Fruit fly (Drosophila melanogaster) whole organism, embryonic: ENCODE data around the gene mRpL39.

Source experiments
- Atf-2 ChIP-seq: fragments of 200-800 bp; sonication (Bioruptor generic); optimal IDR thresholded peaks from 2 replicates; lab custom pipeline; 2016; ENCODE audit warnings: missing biosample characterization, missing genetic modification characterization
- CG11085 ChIP-seq: fragments of 200-800 bp; sonication (Bioruptor generic); IDR thresholded peaks from 2 replicates; pipeline ENCODE4 v1.3.6; 2022; ENCODE audit warnings: missing biosample characterization, missing genetic modification characterization
- CG12155 ChIP-seq: fragments of 200-800 bp; sonication (Bioruptor generic); optimal IDR thresholded peaks from 3 replicates; lab custom pipeline; 2016; ENCODE audit warnings: missing biosample characterization, missing genetic modification characterization
- CG14050 ChIP-seq: fragments of 200-800 bp; sonication (Bioruptor generic); IDR thresholded peaks from 3 replicates; pipeline ENCODE4 v1.3.6; 2022; ENCODE audit warnings: missing biosample characterization, missing genetic modification characterization
- CG14965 ChIP-seq: fragments of 200-800 bp; sonication (Bioruptor generic); optimal IDR thresholded peaks from 2 replicates; lab custom pipeline; 2016; ENCODE audit warnings: missing biosample characterization, missing genetic modification characterization, borderline replicate concordance
- CG1529 ChIP-seq: fragments of 200-800 bp; sonication (Bioruptor generic); optimal IDR thresholded peaks from 3 replicates; lab custom pipeline; 2018; ENCODE audit warnings: missing biosample characterization, missing genetic modification characterization
- CG1602 ChIP-seq: fragments of 200-800 bp; sonication (Bioruptor generic); optimal IDR thresholded peaks from 3 replicates; lab custom pipeline; 2016; ENCODE audit warnings: missing biosample characterization, missing genetic modification characterization
- CG17186 ChIP-seq: fragments of 200-800 bp; sonication (Bioruptor generic); optimal IDR thresholded peaks from 3 replicates; lab custom pipeline; 2017; ENCODE audit warnings: missing biosample characterization, missing genetic modification reagents, missing genetic modification characterization
- CG2129 ChIP-seq: fragments of 200-800 bp; sonication (Bioruptor generic); IDR thresholded peaks from 2 replicates; pipeline ENCODE4 v1.3.6; 2022; ENCODE audit warnings: missing biosample characterization, missing genetic modification characterization; ENCODE audit not compliant: partially characterized antibody
- CG30403 ChIP-seq: fragments of 200-800 bp; sonication (Bioruptor generic); optimal IDR thresholded peaks from 3 replicates; lab custom pipeline; 2016; ENCODE audit warnings: missing biosample characterization, missing genetic modification characterization
- CG31224 ChIP-seq: fragments of 200-800 bp; sonication (Bioruptor generic); IDR thresholded peaks from 2 replicates; pipeline ENCODE4 v1.3.6; 2022; ENCODE audit warnings: missing biosample characterization, missing genetic modification characterization
- CG31441 ChIP-seq: fragments of 200-800 bp; sonication (Bioruptor generic); IDR thresholded peaks from 2 replicates; pipeline ENCODE4 v1.3.6; 2022; ENCODE audit warnings: missing biosample characterization, missing genetic modification characterization
- CG34224 ChIP-seq: fragments of 200-800 bp; sonication (Bioruptor generic); IDR thresholded peaks from 3 replicates; pipeline ENCODE4 v1.3.6; 2022; ENCODE audit warnings: missing biosample characterization, missing genetic modification characterization; ENCODE audit not compliant: partially characterized antibody
- CG34376 ChIP-seq: fragments of 200-800 bp; sonication (Bioruptor generic); optimal IDR thresholded peaks from 2 replicates; lab custom pipeline; 2018; ENCODE audit warnings: missing biosample characterization, mild to moderate bottlenecking, missing genetic modification characterization
- CG4707 ChIP-seq: fragments of 200-800 bp; sonication (Bioruptor generic); optimal IDR thresholded peaks from 2 replicates; lab custom pipeline; 2018; ENCODE audit warnings: missing biosample characterization, mild to moderate bottlenecking, missing genetic modification characterization, moderate library complexity
- CG6272 ChIP-seq: fragments of 200-800 bp; sonication (Bioruptor generic); IDR thresholded peaks from 2 replicates; pipeline ENCODE4 v1.3.6; 2022; ENCODE audit warnings: missing biosample characterization, missing genetic modification characterization
- CG6813 ChIP-seq: fragments of 200-800 bp; sonication (Bioruptor generic); optimal IDR thresholded peaks from 2 replicates; lab custom pipeline; 2017; ENCODE audit warnings: missing biosample characterization, missing genetic modification characterization, mild to moderate bottlenecking, moderate library complexity, missing genetic modification reagents
- CG7839 ChIP-seq: fragments of 200-800 bp; sonication (Bioruptor generic); optimal IDR thresholded peaks from 3 replicates; lab custom pipeline; 2018; ENCODE audit warnings: missing biosample characterization, mild to moderate bottlenecking, missing genetic modification characterization, moderate library complexity
- CG8944 ChIP-seq: fragments of 200-800 bp; sonication (Bioruptor generic); optimal IDR thresholded peaks from 3 replicates; lab custom pipeline; 2016; ENCODE audit warnings: missing biosample characterization, missing genetic modification characterization
- D ChIP-seq, 2 experiments: fragments of 200-800 bp in 1 of 2; fragments of >200 bp in 1 of 2; sonication (Bioruptor generic) in 1 of 2; optimal IDR thresholded peaks; 2 replicates in 1 of 2; 3 replicates in 1 of 2; lab custom pipeline; 2017; ENCODE audit warnings: mild to moderate bottlenecking in 1 of 2, missing biosample characterization in 1 of 2, missing genetic modification characterization in 1 of 2, missing genetic modification reagents in 1 of 2
- Dip3 ChIP-seq: fragments of 200-800 bp; sonication (Bioruptor generic); optimal IDR thresholded peaks from 3 replicates; lab custom pipeline; 2016; ENCODE audit warnings: missing biosample characterization, missing genetic modification characterization
- Fer1 ChIP-seq: fragments of 200-800 bp; sonication (Bioruptor generic); optimal IDR thresholded peaks from 2 replicates; lab custom pipeline; 2017; ENCODE audit warnings: missing biosample characterization, mild to moderate bottlenecking, missing genetic modification characterization
- Gsc ChIP-seq: fragments of 200-800 bp; sonication (Bioruptor generic); IDR thresholded peaks from 2 replicates; pipeline ENCODE4 v1.3.6; 2022; ENCODE audit warnings: missing biosample characterization, missing genetic modification characterization
- HmgZ ChIP-seq: fragments of 200-800 bp; sonication (Bioruptor generic); optimal IDR thresholded peaks from 2 replicates; lab custom pipeline; 2018; ENCODE audit warnings: missing biosample characterization, mild to moderate bottlenecking, missing genetic modification characterization
- Hr51 ChIP-seq, 2 experiments: fragments of 200-800 bp; sonication (Bioruptor generic); optimal IDR thresholded peaks; 2 replicates in 1 of 2; 3 replicates in 1 of 2; lab custom pipeline; 2016 to 2018; ENCODE audit warnings: missing biosample characterization in 2 of 2, missing genetic modification characterization in 2 of 2, mild to moderate bottlenecking in 1 of 2, moderate library complexity in 1 of 2
- Meics ChIP-seq: fragments of 200-800 bp; sonication (Bioruptor generic); optimal IDR thresholded peaks from 2 replicates; lab custom pipeline; 2017; ENCODE audit warnings: missing biosample characterization, mild to moderate bottlenecking, missing genetic modification characterization
- Myb ChIP-seq: fragments of 200-800 bp; sonication (Bioruptor generic); optimal IDR thresholded peaks from 2 replicates; lab custom pipeline; 2016; ENCODE audit warnings: missing biosample characterization, missing genetic modification characterization
- Ravus ChIP-seq: fragments of 200-800 bp; sonication (Bioruptor generic); IDR thresholded peaks from 2 replicates; pipeline ENCODE4 v1.3.6; 2022; ENCODE audit warnings: missing biosample characterization, missing genetic modification characterization
- Scr ChIP-seq: fragments of 200-800 bp; sonication (Bioruptor generic); IDR thresholded peaks from 2 replicates; pipeline ENCODE4 v1.3.6; 2022; ENCODE audit warnings: missing biosample characterization, missing genetic modification characterization; ENCODE audit not compliant: partially characterized antibody
- Sox100B ChIP-seq: fragments of 200-800 bp; sonication (Bioruptor generic); optimal IDR thresholded peaks from 3 replicates; lab custom pipeline; 2018; ENCODE audit warnings: missing biosample characterization, mild to moderate bottlenecking, missing genetic modification characterization
- amos ChIP-seq: fragments of 200-800 bp; sonication (Bioruptor generic); IDR thresholded peaks from 2 replicates; pipeline ENCODE4 v1.3.6; 2022; ENCODE audit warnings: missing biosample characterization, missing genetic modification characterization; ENCODE audit not compliant: partially characterized antibody
- cad ChIP-seq: fragments of >200 bp; optimal IDR thresholded peaks from 2 replicates; lab custom pipeline; 2017; ENCODE audit warnings: missing biosample characterization, missing genetic modification characterization
- cato ChIP-seq: fragments of 200-800 bp; sonication (Bioruptor generic); optimal IDR thresholded peaks from 2 replicates; lab custom pipeline; 2016; ENCODE audit warnings: missing biosample characterization, missing genetic modification characterization, borderline replicate concordance
- corto ChIP-seq: fragments of 200-800 bp; sonication (Bioruptor generic); optimal IDR thresholded peaks from 2 replicates; lab custom pipeline; 2016; ENCODE audit warnings: missing biosample characterization, mild to moderate bottlenecking, missing genetic modification characterization, moderate library complexity
- crol ChIP-seq: fragments of 200-800 bp; sonication (Bioruptor generic); IDR thresholded peaks from 2 replicates; pipeline ENCODE4 v1.3.6; 2022; ENCODE audit warnings: missing biosample characterization, missing genetic modification characterization
- dmrt11E ChIP-seq: fragments of 200-800 bp; sonication (Bioruptor generic); optimal IDR thresholded peaks from 3 replicates; lab custom pipeline; 2018; ENCODE audit warnings: missing biosample characterization, mild to moderate bottlenecking, missing genetic modification characterization, moderate library complexity
- gfzf ChIP-seq: fragments of 200-800 bp; sonication (Bioruptor generic); optimal IDR thresholded peaks from 2 replicates; lab custom pipeline; 2016; ENCODE audit warnings: missing biosample characterization, mild to moderate bottlenecking, missing genetic modification characterization, moderate library complexity
- insv ChIP-seq, 2 experiments: fragments of 200-800 bp; sonication (Bioruptor generic); optimal IDR thresholded peaks; 3 replicates each; lab custom pipeline; 2016 to 2018; ENCODE audit warnings: missing biosample characterization in 2 of 2, missing genetic modification characterization in 2 of 2
- inv ChIP-seq: fragments of 200-800 bp; sonication (Bioruptor generic); IDR thresholded peaks from 2 replicates; pipeline ENCODE4 v1.3.6; 2022; ENCODE audit warnings: missing biosample characterization, missing genetic modification characterization; ENCODE audit not compliant: partially characterized antibody
- jing ChIP-seq: fragments of 200-800 bp; sonication (Bioruptor generic); optimal IDR thresholded peaks from 2 replicates; lab custom pipeline; 2018; ENCODE audit warnings: missing biosample characterization, mild to moderate bottlenecking, missing genetic modification characterization
- maf-S ChIP-seq: fragments of 200-800 bp; sonication (Bioruptor generic); optimal IDR thresholded peaks from 2 replicates; lab custom pipeline; 2016; ENCODE audit warnings: missing biosample characterization, missing genetic modification characterization
- peb ChIP-seq: fragments of 200-800 bp; sonication (Bioruptor generic); IDR thresholded peaks from 2 replicates; pipeline ENCODE4 v1.3.6; 2022; ENCODE audit warnings: missing biosample characterization, missing genetic modification characterization
- pzg ChIP-seq: fragments of 200-800 bp; sonication (Bioruptor generic); optimal IDR thresholded peaks from 3 replicates; lab custom pipeline; 2018; ENCODE audit warnings: missing biosample characterization, mild to moderate bottlenecking, missing genetic modification characterization, moderate library complexity
- row ChIP-seq: fragments of 200-800 bp; sonication (Bioruptor generic); IDR thresholded peaks from 3 replicates; pipeline ENCODE4 v1.3.6; 2022; ENCODE audit warnings: missing biosample characterization, missing genetic modification characterization
- sens-2 ChIP-seq: fragments of 200-800 bp; sonication (Bioruptor generic); IDR thresholded peaks from 2 replicates; pipeline ENCODE4 v1.3.6; 2022; ENCODE audit warnings: missing biosample characterization, missing genetic modification characterization
- sim ChIP-seq: fragments of 200-800 bp; sonication (Bioruptor generic); IDR thresholded peaks from 2 replicates; pipeline ENCODE4 v1.3.6; 2022; ENCODE audit warnings: missing biosample characterization, missing genetic modification characterization
- vvl ChIP-seq: fragments of 200-800 bp; sonication (Bioruptor generic); IDR thresholded peaks from 2 replicates; pipeline ENCODE4 v1.3.6; 2022; ENCODE audit warnings: missing biosample characterization, missing genetic modification characterization
- wor ChIP-seq: fragments of 200-800 bp; sonication (Bioruptor generic); IDR thresholded peaks from 2 replicates; pipeline ENCODE4 v1.3.6; 2022; ENCODE audit warnings: missing biosample characterization, missing genetic modification characterization
- z ChIP-seq: fragments of 200-800 bp; sonication (Bioruptor generic); IDR thresholded peaks from 3 replicates; pipeline ENCODE4 v1.3.6; 2022; ENCODE audit warnings: missing biosample characterization, missing genetic modification characterization

Gene mRpL39

DNA sequence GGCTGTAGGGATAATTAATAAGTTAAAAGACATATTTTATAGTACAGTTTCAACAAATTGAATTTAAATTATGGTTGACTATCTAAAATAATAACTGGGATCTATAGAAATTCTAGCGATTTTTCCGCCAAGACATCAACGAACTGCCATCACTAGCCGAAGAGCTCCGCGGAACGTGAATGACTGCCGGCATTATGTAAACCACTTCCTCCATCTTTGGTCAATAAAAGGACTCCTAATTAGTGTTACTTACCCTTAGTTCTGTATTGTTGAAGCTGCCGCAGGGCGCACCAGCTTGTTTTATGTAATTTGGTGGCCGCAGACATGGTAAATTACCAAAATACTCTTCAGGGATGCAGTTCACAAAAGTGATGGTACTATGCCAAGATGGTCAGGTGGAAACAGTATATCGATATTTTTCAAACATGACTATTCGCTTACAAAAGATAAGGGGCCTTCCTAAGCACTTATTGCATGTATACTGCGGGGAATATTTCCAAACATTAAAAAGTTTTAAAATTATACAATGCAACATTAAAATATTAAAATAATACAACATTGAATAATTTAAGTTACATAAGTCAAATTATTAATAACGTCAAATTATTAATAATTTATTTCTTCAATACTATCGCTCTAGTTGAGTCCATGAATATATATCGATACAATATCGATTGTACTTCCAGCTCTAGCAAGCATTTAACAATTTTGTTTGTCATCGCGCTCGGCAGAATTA lies at the start of gene mRpL39, which contains the start of gene Prosbeta2 (continued):
- TF ChIP-seq CG1602 (GFP tag; lab: Kevin White, UChicago) (no peak), Fer1 (no peak), CG1529 (GFP tag; lab: Kevin White, UChicago) (no peak), insv (GFP tag; optimal IDR thresholded peaks at IDR 0.05; lab: Kevin White, UChicago) (no peak), wor (no peak), z (GFP tag; lab: Robert Waterston, UW) (no peak), CG4707 (GFP tag; lab: Kevin White, UChicago) (no peak), CG31441 (GFP tag; lab: Robert Waterston, UW) (peak; percentile 87), CG7839 (tag; lab: Kevin White, UChicago) (peak; percentile 50), Myb (GFP tag; lab: Kevin White, UChicago) (no peak), cad (GFP tag; lab: Kevin White, UChicago) (no peak), dmrt11E (no peak), inv (GFP tag; lab: Robert Waterston, UW) (peak; percentile 91), pzg (GFP tag; lab: Kevin White, UChicago) (peak; percentile 35), jing (no peak), CG34224 (GFP tag; lab: Robert Waterston, UW) (peak; percentile 81), D (optimal IDR thresholded peaks at IDR 0.05; lab: Kevin White, UChicago) (no peak), D (GFP tag; optimal IDR thresholded peaks at IDR 0.05; lab: Kevin White, UChicago) (peak; percentile 30), Ravus (0 out of 2 replicates have a peak, but pooled peaks have one; percentile 15), CG30403 (peak; percentile 67), Sox100B (GFP tag; lab: Kevin White, UChicago) (peak; percentile 58), CG11085 (GFP tag; lab: Robert Waterston, UW) (peak; percentile 59), Meics (GFP tag; lab: Kevin White, UChicago) (peak; percentile 16), Atf-2 (GFP tag; lab: Kevin White, UChicago) (no peak), CG12155 (no peak), CG17186 (GFP tag; lab: Kevin White, UChicago) (no peak), sens-2 (GFP tag; lab: Robert Waterston, UW) (no peak), CG31224 (no peak; the same call in 1 of the 2 replicates), crol (0 out of 2 replicates have a peak, but pooled peaks have one; percentile 22), vvl (GFP tag; lab: Robert Waterston, UW) (peak; percentile 83), gfzf (GFP tag; lab: Kevin White, UChicago) (no peak), Hr51 (GFP tag; optimal IDR thresholded peaks at IDR 0.05; lab: Kevin White, UChicago) (no peak), CG14050 (GFP tag; lab: Robert Waterston, UW) (peak; percentile 23; the same call in 1 of the 3 replicates), CG6272 (GFP tag; lab: Robert Waterston, UW) (peak; percentile 85), sim (GFP tag; lab: Robert Waterston, UW) (no peak), Scr (peak; percentile 99), HmgZ (tag; lab: Kevin White, UChicago) (no peak), peb (no peak), CG6813 (no peak), CG2129 (GFP tag; lab: Robert Waterston, UW) (peak; percentile 93), CG14965 (GFP tag; lab: Kevin White, UChicago) (no peak), corto (GFP tag; lab: Kevin White, UChicago) (no peak), amos (peak; percentile 85), CG8944 (GFP tag; lab: Kevin White, UChicago) (no peak), row (GFP tag; lab: Robert Waterston, UW) (peak; percentile 90), CG34376 (GFP tag; lab: Kevin White, UChicago) (no peak), cato (no peak), maf-S (no peak), Gsc (no peak), Dip3 (GFP tag; lab: Kevin White, UChicago) (no peak)
